Comparison of ENCODE assay signal across 1 fruit fly cellular context in genomic region chrX:3722209-3722608, dm6.
TF ChIP-seq lines count a peak whose summit lies in the region.

No protein-coding gene starts in this region.

TF ChIP-seq in whole organism, embryonic, 481 proteins besides CTCF, POLR2A, EP300 and RAD21 (continued from another document and continues in another):
- TF ChIP-seq CG14441 (GFP tag; IDR thresholded peaks at IDR 0.05; lab: Robert Waterston, UW) (no peak), CG10959 (GFP tag; IDR thresholded peaks at IDR 0.05; lab: Robert Waterston, UW) (no peak), lab (GFP tag; optimal IDR thresholded peaks at IDR 0.05; lab: Kevin White, UChicago) (peak; percentile 34), CG5245 (GFP tag; optimal IDR thresholded peaks at IDR 0.05; lab: Kevin White, UChicago) (no peak), CG32772 (GFP tag; IDR thresholded peaks at IDR 0.05; lab: Robert Waterston, UW) (0 out of 2 replicates have a peak, but pooled peaks have one; percentile 7), CG6791 (GFP tag; IDR thresholded peaks at IDR 0.05; lab: Robert Waterston, UW; ENCODE audit: partially characterized antibody) (no peak), CG4404 (GFP tag; IDR thresholded peaks at IDR 0.05; lab: Robert Waterston, UW) (no peak), Deaf1 (tag; optimal IDR thresholded peaks at IDR 0.05; lab: Kevin White, UChicago) (no peak), phol (tag; optimal IDR thresholded peaks at IDR 0.05; lab: Kevin White, UChicago) (peak; percentile 13), CG9437 (GFP tag; optimal IDR thresholded peaks at IDR 0.05; lab: Kevin White, UChicago) (no peak), ftz-f1 (GFP tag; optimal IDR thresholded peaks at IDR 0.05; lab: Kevin White, UChicago) (no peak), CG17328 (GFP tag; IDR thresholded peaks at IDR 0.05; lab: Robert Waterston, UW) (peak; percentile 37; the same call in 1 of the 2 replicates), az2 (GFP tag; optimal IDR thresholded peaks at IDR 0.05; lab: Kevin White, UChicago) (no peak), Spps (tag; optimal IDR thresholded peaks at IDR 0.05; lab: Kevin White, UChicago) (no peak), Adf1 (GFP tag; IDR thresholded peaks at IDR 0.05; lab: Robert Waterston, UW) (no peak), CG2199 (GFP tag; IDR thresholded peaks at IDR 0.05; lab: Robert Waterston, UW) (no peak), slbo (GFP tag; IDR thresholded peaks at IDR 0.05; lab: Robert Waterston, UW) (no peak), dmrt99B (tag; optimal IDR thresholded peaks at IDR 0.05; lab: Kevin White, UChicago) (peak; percentile 43), CG3838 (GFP tag; optimal IDR thresholded peaks at IDR 0.05; lab: Kevin White, UChicago) (no peak), amos (GFP tag; IDR thresholded peaks at IDR 0.05; lab: Robert Waterston, UW; ENCODE audit: partially characterized antibody) (no peak), Rfx (GFP tag; IDR thresholded peaks at IDR 0.05; lab: Robert Waterston, UW) (no peak), CG32532 (GFP tag; IDR thresholded peaks at IDR 0.05; lab: Robert Waterston, UW) (0 out of 2 replicates have a peak, but pooled peaks have one; percentile 16), Chrac-16 (GFP tag; optimal IDR thresholded peaks at IDR 0.05; lab: Kevin White, UChicago) (peak; percentile 21), zfh1 (GFP tag; IDR thresholded peaks at IDR 0.05; lab: Robert Waterston, UW) (peak; percentile 45; the same call in 1 of the 3 replicates), Sry-β (GFP tag; optimal IDR thresholded peaks at IDR 0.05; lab: Kevin White, UChicago) (no peak), cato (GFP tag; optimal IDR thresholded peaks at IDR 0.05; lab: Kevin White, UChicago; ENCODE audit: borderline replicate concordance) (no peak), HLHmδ (GFP tag; optimal IDR thresholded peaks at IDR 0.05; lab: Kevin White, UChicago) (no peak), gt (GFP tag; IDR thresholded peaks at IDR 0.05; lab: Robert Waterston, UW) (no peak), chif (GFP tag; optimal IDR thresholded peaks at IDR 0.05; lab: Kevin White, UChicago) (peak in 1 of 2 experiments; percentile 15), ara (GFP tag; IDR thresholded peaks at IDR 0.05; lab: Robert Waterston, UW) (no peak), ems (GFP tag; optimal IDR thresholded peaks at IDR 0.05; lab: Kevin White, UChicago) (no peak), CG1529 (GFP tag; optimal IDR thresholded peaks at IDR 0.05; lab: Kevin White, UChicago) (no peak), CG5953 (GFP tag; IDR thresholded peaks at IDR 0.05; lab: Robert Waterston, UW) (no peak), D19A (tag; optimal IDR thresholded peaks at IDR 0.05; lab: Kevin White, UChicago) (no peak), Gug (GFP tag; IDR thresholded peaks at IDR 0.05; lab: Robert Waterston, UW) (0 out of 4 replicates have a peak, but pooled peaks have one; percentile 8), CG10979 (tag; optimal IDR thresholded peaks at IDR 0.05; lab: Kevin White, UChicago) (peak; percentile 18), ttk (GFP tag; IDR thresholded peaks at IDR 0.05; lab: Robert Waterston, UW) (peak; percentile 41; the same call in 1 of the 2 replicates), NfI (GFP tag; optimal IDR thresholded peaks at IDR 0.05; lab: Kevin White, UChicago) (no peak), inv (GFP tag; IDR thresholded peaks at IDR 0.05; lab: Robert Waterston, UW; ENCODE audit: partially characterized antibody) (no peak), bowl (GFP tag; IDR thresholded peaks at IDR 0.05; lab: Robert Waterston, UW) (no peak), caup (GFP tag; optimal IDR thresholded peaks at IDR 0.05; lab: Kevin White, UChicago; ENCODE audit: severe bottlenecking) (no peak), CG15696 (tag; optimal IDR thresholded peaks at IDR 0.05; lab: Kevin White, UChicago) (no peak), CG17612 (GFP tag; IDR thresholded peaks at IDR 0.05; lab: Robert Waterston, UW) (no peak), CG17802 (tag; optimal IDR thresholded peaks at IDR 0.05; lab: Kevin White, UChicago) (no peak), H2.0 (GFP tag; IDR thresholded peaks at IDR 0.05; lab: Robert Waterston, UW) (0 out of 2 replicates have a peak, but pooled peaks have one; percentile 23), Mad (GFP tag; optimal IDR thresholded peaks at IDR 0.05; lab: Kevin White, UChicago) (no peak), CG4328 (GFP tag; optimal IDR thresholded peaks at IDR 0.05; lab: Kevin White, UChicago) (no peak), CG6175 (GFP tag; IDR thresholded peaks at IDR 0.05; lab: Robert Waterston, UW) (no peak), CG18476 (GFP tag; optimal IDR thresholded peaks at IDR 0.05; lab: Kevin White, UChicago) (no peak), CG32767 (GFP tag; IDR thresholded peaks at IDR 0.05; lab: Robert Waterston, UW) (no peak), onecut (GFP tag; IDR thresholded peaks at IDR 0.05; lab: Robert Waterston, UW) (no peak), CG6854 (GFP tag; optimal IDR thresholded peaks at IDR 0.05; lab: Kevin White, UChicago) (no peak), Hmr (GFP tag; optimal IDR thresholded peaks at IDR 0.05; lab: Kevin White, UChicago) (no peak), gsb-n (tag; optimal IDR thresholded peaks at IDR 0.05; lab: Kevin White, UChicago) (no peak), D19B (GFP tag; optimal IDR thresholded peaks at IDR 0.05; lab: Kevin White, UChicago) (no peak), CG1792 (GFP tag; optimal IDR thresholded peaks at IDR 0.05; lab: Kevin White, UChicago) (no peak), CG3065 (GFP tag; optimal IDR thresholded peaks at IDR 0.05; lab: Kevin White, UChicago) (no peak), knrl (GFP tag; IDR thresholded peaks at IDR 0.05; lab: Robert Waterston, UW; ENCODE audit: partially characterized antibody) (no peak), ATbp (GFP tag; optimal IDR thresholded peaks at IDR 0.05; lab: Kevin White, UChicago) (peak; percentile 33), HLH3B (GFP tag; IDR thresholded peaks at IDR 0.05; lab: Robert Waterston, UW) (0 out of 2 replicates have a peak, but pooled peaks have one; percentile 37), dysf (GFP tag; IDR thresholded peaks at IDR 0.05; lab: Robert Waterston, UW) (peak; percentile 37; the same call in 1 of the 3 replicates), gro (GFP tag; optimal IDR thresholded peaks at IDR 0.05; lab: Kevin White, UChicago) (no peak), Dek (tag; optimal IDR thresholded peaks at IDR 0.05; lab: Kevin White, UChicago) (no peak), B-H1 (GFP tag; IDR thresholded peaks at IDR 0.05; lab: Robert Waterston, UW) (no peak; the same call in 2 of the 3 replicates), CG11398 (GFP tag; optimal IDR thresholded peaks at IDR 0.05; lab: Kevin White, UChicago) (no peak), toy (GFP tag; IDR thresholded peaks at IDR 0.05; lab: Robert Waterston, UW) (no peak), bsh (GFP tag; optimal IDR thresholded peaks at IDR 0.05; lab: Kevin White, UChicago) (peak; percentile 43 to 53), ERR (GFP tag; optimal IDR thresholded peaks at IDR 0.05; lab: Kevin White, UChicago) (no peak), CG2129 (GFP tag; IDR thresholded peaks at IDR 0.05; lab: Robert Waterston, UW; ENCODE audit: partially characterized antibody) (no peak), gem (tag; optimal IDR thresholded peaks at IDR 0.05; lab: Kevin White, UChicago) (peak; percentile 42), NK7.1 (GFP tag; optimal IDR thresholded peaks at IDR 0.05; lab: Kevin White, UChicago) (no peak), vvl (GFP tag; IDR thresholded peaks at IDR 0.05; lab: Robert Waterston, UW) (peak; percentile 15; the same call in 1 of the 2 replicates), stwl (tag; optimal IDR thresholded peaks at IDR 0.05; lab: Kevin White, UChicago) (no peak), CG4424 (GFP tag; optimal IDR thresholded peaks at IDR 0.05; lab: Kevin White, UChicago) (no peak), sug (tag; optimal IDR thresholded peaks at IDR 0.05; lab: Kevin White, UChicago) (no peak), CG8924 (tag; optimal IDR thresholded peaks at IDR 0.05; lab: Kevin White, UChicago) (no peak), CG8478 (optimal IDR thresholded peaks at IDR 0.05; lab: Kevin White, UChicago) (no peak), CG11085 (GFP tag; IDR thresholded peaks at IDR 0.05; lab: Robert Waterston, UW) (no peak), CG15073 (GFP tag; optimal IDR thresholded peaks at IDR 0.05; lab: Kevin White, UChicago) (no peak), CG3407 (GFP tag; optimal IDR thresholded peaks at IDR 0.05; lab: Kevin White, UChicago) (no peak), Atf-2 (GFP tag; optimal IDR thresholded peaks at IDR 0.05; lab: Kevin White, UChicago) (no peak), otp (GFP tag; IDR thresholded peaks at IDR 0.05; lab: Robert Waterston, UW) (0 out of 3 replicates have a peak, but pooled peaks have one; percentile 45), vnd (GFP tag; IDR thresholded peaks at IDR 0.05; lab: Robert Waterston, UW; ENCODE audit: partially characterized antibody) (no peak), Dip3 (GFP tag; optimal IDR thresholded peaks at IDR 0.05; lab: Kevin White, UChicago) (no peak), bcd (GFP tag; optimal IDR thresholded peaks at IDR 0.05; lab: Kevin White, UChicago) (peak; percentile 11), CG12236 (GFP tag; optimal IDR thresholded peaks at IDR 0.05; lab: Kevin White, UChicago) (no peak), psq (GFP tag; optimal IDR thresholded peaks at IDR 0.05; lab: Kevin White, UChicago) (no peak), CG16779 (GFP tag; IDR thresholded peaks at IDR 0.05; lab: Robert Waterston, UW) (no peak), CG6254 (GFP tag; optimal IDR thresholded peaks at IDR 0.05; lab: Kevin White, UChicago) (no peak), oc (tag; optimal IDR thresholded peaks at IDR 0.05; lab: Kevin White, UChicago) (no peak), CG15514 (GFP tag; optimal IDR thresholded peaks at IDR 0.05; lab: Kevin White, UChicago) (no peak), Hmx (GFP tag; optimal IDR thresholded peaks at IDR 0.05; lab: Kevin White, UChicago) (no peak), CG18011 (GFP tag; optimal IDR thresholded peaks at IDR 0.05; lab: Kevin White, UChicago) (no peak), Abd-B (GFP tag; optimal IDR thresholded peaks at IDR 0.05; lab: Kevin White, UChicago) (peak; percentile 23), NC2α (GFP tag; optimal IDR thresholded peaks at IDR 0.05; lab: Kevin White, UChicago) (no peak), p53 (GFP tag; optimal IDR thresholded peaks at IDR 0.05; lab: Kevin White, UChicago) (no peak), croc (GFP tag; conservative IDR thresholded peaks at IDR 0.05; lab: Robert Waterston, UW) (no peak), odd (GFP tag; optimal IDR thresholded peaks at IDR 0.05; lab: Kevin White, UChicago) (no peak), luna (GFP tag; optimal IDR thresholded peaks at IDR 0.05; lab: Kevin White, UChicago) (no peak), Dref (GFP tag; IDR thresholded peaks at IDR 0.05; lab: Robert Waterston, UW) (no peak), eyg (GFP tag; optimal IDR thresholded peaks at IDR 0.05; lab: Kevin White, UChicago) (no peak), nau (GFP tag; optimal IDR thresholded peaks at IDR 0.05; lab: Kevin White, UChicago) (no peak), crc (GFP tag; optimal IDR thresholded peaks at IDR 0.05; lab: Kevin White, UChicago) (no peak), gcm (GFP tag; optimal IDR thresholded peaks at IDR 0.05; lab: Kevin White, UChicago) (no peak), so (GFP tag; IDR thresholded peaks at IDR 0.05; lab: Robert Waterston, UW) (0 out of 3 replicates have a peak, but pooled peaks have one; percentile 16), CG10209 (GFP tag; optimal IDR thresholded peaks at IDR 0.05; lab: Kevin White, UChicago) (no peak), sisA (GFP tag; IDR thresholded peaks at IDR 0.05; lab: Robert Waterston, UW) (peak; percentile 42; the same call in 1 of the 2 replicates), tx (GFP tag; optimal IDR thresholded peaks at IDR 0.05; lab: Kevin White, UChicago) (no peak), CG1603 (tag; optimal IDR thresholded peaks at IDR 0.05; lab: Kevin White, UChicago) (no peak), slou (GFP tag; optimal IDR thresholded peaks at IDR 0.05; lab: Kevin White, UChicago) (no peak), Dip2 (GFP tag; IDR thresholded peaks at IDR 0.05; lab: Robert Waterston, UW) (no peak), CG10431 (GFP tag; optimal IDR thresholded peaks at IDR 0.05; lab: Kevin White, UChicago) (no peak), CG8388 (GFP tag; optimal IDR thresholded peaks at IDR 0.05; lab: Kevin White, UChicago) (peak; percentile 12), CG12104 (GFP tag; optimal IDR thresholded peaks at IDR 0.05; lab: Kevin White, UChicago) (peak; percentile 13), ato (GFP tag; IDR thresholded peaks at IDR 0.05; lab: Robert Waterston, UW; ENCODE audit: partially characterized antibody) (no peak), GATAe (GFP tag; conservative IDR thresholded peaks at IDR 0.05; lab: Robert Waterston, UW) (no peak), CG30431 (GFP tag; optimal IDR thresholded peaks at IDR 0.05; lab: Kevin White, UChicago) (no peak), ac (GFP tag; optimal IDR thresholded peaks at IDR 0.05; lab: Kevin White, UChicago) (no peak), Aef1 (GFP tag; IDR thresholded peaks at IDR 0.05; lab: Robert Waterston, UW) (no peak), Vsx1 (GFP tag; optimal IDR thresholded peaks at IDR 0.05; lab: Kevin White, UChicago) (no peak), sr (GFP tag; IDR thresholded peaks at IDR 0.05; lab: Robert Waterston, UW) (no peak), exex (tag; optimal IDR thresholded peaks at IDR 0.05; lab: Kevin White, UChicago) (no peak), pros (GFP tag; optimal IDR thresholded peaks at IDR 0.05; lab: Kevin White, UChicago) (no peak), Blimp-1 (GFP tag; optimal IDR thresholded peaks at IDR 0.05; lab: Kevin White, UChicago) (peak; percentile 22), ind (GFP tag; optimal IDR thresholded peaks at IDR 0.05; lab: Kevin White, UChicago) (peak; percentile 34), HmgD (GFP tag; optimal IDR thresholded peaks at IDR 0.05; lab: Kevin White, UChicago) (no peak), CG10462 (GFP tag; optimal IDR thresholded peaks at IDR 0.05; lab: Kevin White, UChicago) (no peak), CG8765 (GFP tag; IDR thresholded peaks at IDR 0.05; lab: Robert Waterston, UW) (no peak), Fer1 (GFP tag; optimal IDR thresholded peaks at IDR 0.05; lab: Kevin White, UChicago) (peak; percentile 20), fd3F (GFP tag; optimal IDR thresholded peaks at IDR 0.05; lab: Kevin White, UChicago) (no peak), ham (GFP tag; IDR thresholded peaks at IDR 0.05; lab: Robert Waterston, UW) (no peak), pita (GFP tag; optimal IDR thresholded peaks at IDR 0.05; lab: Kevin White, UChicago) (no peak), CG9215 (GFP tag; IDR thresholded peaks at IDR 0.05; lab: Robert Waterston, UW) (no peak), Antp (GFP tag; optimal IDR thresholded peaks at IDR 0.05; lab: Kevin White, UChicago) (no peak), CG14014 (GFP tag; IDR thresholded peaks at IDR 0.05; lab: Robert Waterston, UW) (no peak), unpg (GFP tag; optimal IDR thresholded peaks at IDR 0.05; lab: Kevin White, UChicago) (peak; percentile 37)
